ENCODE assay signal across 1 fruit fly cellular context in genomic region chr3R:16234745-16235149, dm6.
TF ChIP-seq lines count a peak whose summit lies in the region.

No protein-coding gene starts in this region.

TF ChIP-seq in whole organism, embryonic, 481 proteins besides CTCF, POLR2A, EP300 and RAD21 (continued from another document and continues in another):
- TF ChIP-seq CG6689 (GFP tag; IDR thresholded peaks at IDR 0.05; lab: Robert Waterston, UW) (no peak), CG12104 (GFP tag; optimal IDR thresholded peaks at IDR 0.05; lab: Kevin White, UChicago) (peak; percentile 8), psq (GFP tag; optimal IDR thresholded peaks at IDR 0.05; lab: Kevin White, UChicago) (no peak), nau (GFP tag; optimal IDR thresholded peaks at IDR 0.05; lab: Kevin White, UChicago) (no peak), Med (GFP tag; lab: Kevin White, UChicago) (peak; percentile 4), H2.0 (GFP tag; IDR thresholded peaks at IDR 0.05; lab: Robert Waterston, UW) (no peak), lilli (GFP tag; optimal IDR thresholded peaks at IDR 0.05; lab: Kevin White, UChicago) (peak; percentile 19), CG4424 (GFP tag; optimal IDR thresholded peaks at IDR 0.05; lab: Kevin White, UChicago) (peak; percentile 45), CG17802 (tag; optimal IDR thresholded peaks at IDR 0.05; lab: Kevin White, UChicago) (no peak), CG12391 (tag; optimal IDR thresholded peaks at IDR 0.05; lab: Kevin White, UChicago) (peak; percentile 40), chn (GFP tag; optimal IDR thresholded peaks at IDR 0.05; lab: Kevin White, UChicago) (no peak), Ada2b (GFP tag; IDR thresholded peaks at IDR 0.05; lab: Robert Waterston, UW) (no peak), CG10462 (GFP tag; optimal IDR thresholded peaks at IDR 0.05; lab: Kevin White, UChicago) (no peak), lola (GFP tag; optimal IDR thresholded peaks at IDR 0.05; lab: Kevin White, UChicago) (peak in 1 of 3 experiments; percentile 52), Dek (tag; optimal IDR thresholded peaks at IDR 0.05; lab: Kevin White, UChicago) (peak; percentile 2), NfI (GFP tag; optimal IDR thresholded peaks at IDR 0.05; lab: Kevin White, UChicago) (no peak), trem (tag; optimal IDR thresholded peaks at IDR 0.05; lab: Kevin White, UChicago) (peak; percentile 2), run (tag; optimal IDR thresholded peaks at IDR 0.05; lab: Kevin White, UChicago) (no peak), CG1602 (GFP tag; optimal IDR thresholded peaks at IDR 0.05; lab: Kevin White, UChicago) (peak; percentile 45), Lhr (GFP tag; optimal IDR thresholded peaks at IDR 0.05; lab: Kevin White, UChicago) (no peak), Dip2 (GFP tag; IDR thresholded peaks at IDR 0.05; lab: Robert Waterston, UW) (no peak), CG4328 (GFP tag; optimal IDR thresholded peaks at IDR 0.05; lab: Kevin White, UChicago) (no peak), corto (GFP tag; optimal IDR thresholded peaks at IDR 0.05; lab: Kevin White, UChicago) (peak; percentile 2), CG9437 (GFP tag; optimal IDR thresholded peaks at IDR 0.05; lab: Kevin White, UChicago) (peak; percentile 47), Xbp1 (GFP tag; optimal IDR thresholded peaks at IDR 0.05; lab: Kevin White, UChicago) (peak; percentile 11), nom (GFP tag; optimal IDR thresholded peaks at IDR 0.05; lab: Kevin White, UChicago) (peak; percentile 63), az2 (GFP tag; optimal IDR thresholded peaks at IDR 0.05; lab: Kevin White, UChicago) (peak; percentile 37), dmrt99B (tag; optimal IDR thresholded peaks at IDR 0.05; lab: Kevin White, UChicago) (peak; percentile 74), Doc3 (GFP tag; IDR thresholded peaks at IDR 0.05; lab: Robert Waterston, UW; ENCODE audit: partially characterized antibody) (no peak), Rx (GFP tag; IDR thresholded peaks at IDR 0.05; lab: Robert Waterston, UW) (no peak), fd3F (GFP tag; optimal IDR thresholded peaks at IDR 0.05; lab: Kevin White, UChicago) (peak; percentile 21), CG10654 (GFP tag; optimal IDR thresholded peaks at IDR 0.05; lab: Kevin White, UChicago) (no peak), CG10267 (tag; optimal IDR thresholded peaks at IDR 0.05; lab: Kevin White, UChicago) (peak; percentile 49), YL-1 (GFP tag; optimal IDR thresholded peaks at IDR 0.05; lab: Kevin White, UChicago) (no peak), CG9797 (GFP tag; optimal IDR thresholded peaks at IDR 0.05; lab: Kevin White, UChicago) (no peak), vvl (GFP tag; IDR thresholded peaks at IDR 0.05; lab: Robert Waterston, UW) (no peak), Xrp1 (GFP tag; IDR thresholded peaks at IDR 0.05; lab: Robert Waterston, UW) (no peak), CG15514 (GFP tag; optimal IDR thresholded peaks at IDR 0.05; lab: Kevin White, UChicago) (no peak), Fer2 (tag; optimal IDR thresholded peaks at IDR 0.05; lab: Kevin White, UChicago) (no peak), Atf-2 (GFP tag; optimal IDR thresholded peaks at IDR 0.05; lab: Kevin White, UChicago) (no peak), Hand (GFP tag; optimal IDR thresholded peaks at IDR 0.05; lab: Kevin White, UChicago) (no peak), Dfd (GFP tag; optimal IDR thresholded peaks at IDR 0.05; lab: Kevin White, UChicago) (no peak), bowl (GFP tag; IDR thresholded peaks at IDR 0.05; lab: Robert Waterston, UW) (no peak), CG4854 (GFP tag; optimal IDR thresholded peaks at IDR 0.05; lab: Kevin White, UChicago) (peak; percentile 9), odd (GFP tag; optimal IDR thresholded peaks at IDR 0.05; lab: Kevin White, UChicago) (peak; percentile 37), Ravus (GFP tag; IDR thresholded peaks at IDR 0.05; lab: Robert Waterston, UW) (no peak), E2f1 (GFP tag; IDR thresholded peaks at IDR 0.05; lab: Robert Waterston, UW) (no peak), CG12219 (GFP tag; optimal IDR thresholded peaks at IDR 0.05; lab: Kevin White, UChicago) (no peak), Gsc (GFP tag; IDR thresholded peaks at IDR 0.05; lab: Robert Waterston, UW) (no peak), Sox100B (GFP tag; optimal IDR thresholded peaks at IDR 0.05; lab: Kevin White, UChicago) (peak; percentile 73), Asciz (GFP tag; optimal IDR thresholded peaks at IDR 0.05; lab: Kevin White, UChicago) (peak; percentile 66), grau (tag; optimal IDR thresholded peaks at IDR 0.05; lab: Kevin White, UChicago) (peak; percentile 24), Optix (GFP tag; IDR thresholded peaks at IDR 0.05; lab: Robert Waterston, UW) (no peak), Sox102F (GFP tag; optimal IDR thresholded peaks at IDR 0.05; lab: Kevin White, UChicago) (peak; percentile 49), Dad (GFP tag; optimal IDR thresholded peaks at IDR 0.05; lab: Kevin White, UChicago) (no peak), CG8478 (optimal IDR thresholded peaks at IDR 0.05; lab: Kevin White, UChicago) (no peak), CG14050 (GFP tag; IDR thresholded peaks at IDR 0.05; lab: Robert Waterston, UW) (no peak), CG2712 (tag; optimal IDR thresholded peaks at IDR 0.05; lab: Kevin White, UChicago) (peak; percentile 63), wek (GFP tag; optimal IDR thresholded peaks at IDR 0.05; lab: Kevin White, UChicago) (no peak), vfl (GFP tag; optimal IDR thresholded peaks at IDR 0.05; lab: Kevin White, UChicago) (no peak), prd (optimal IDR thresholded peaks at IDR 0.05; lab: Kevin White, UChicago) (no peak), prd (GFP tag; IDR thresholded peaks at IDR 0.05; lab: Robert Waterston, UW) (no peak), pfk (GFP tag; optimal IDR thresholded peaks at IDR 0.05; lab: Kevin White, UChicago) (no peak), CG13287 (GFP tag; IDR thresholded peaks at IDR 0.05; lab: Robert Waterston, UW; ENCODE audit: partially characterized antibody) (no peak), gce (GFP tag; IDR thresholded peaks at IDR 0.05; lab: Robert Waterston, UW) (no peak), cwo (GFP tag; optimal IDR thresholded peaks at IDR 0.05; lab: Kevin White, UChicago) (no peak), CG4617 (GFP tag; optimal IDR thresholded peaks at IDR 0.05; lab: Kevin White, UChicago; ENCODE audit: borderline replicate concordance) (no peak), zen (tag; optimal IDR thresholded peaks at IDR 0.05; lab: Kevin White, UChicago) (no peak), CG12236 (GFP tag; optimal IDR thresholded peaks at IDR 0.05; lab: Kevin White, UChicago) (no peak), pan (optimal IDR thresholded peaks at IDR 0.05; lab: Kevin White, UChicago) (no peak), pan (GFP tag; optimal IDR thresholded peaks at IDR 0.05 in 1 of 2, IDR thresholded peaks at IDR 0.05 in 1 of 2) (no peak), Bdp1 (GFP tag; optimal IDR thresholded peaks at IDR 0.05; lab: Kevin White, UChicago) (peak; percentile 10), Hr78 (GFP tag; optimal IDR thresholded peaks at IDR 0.05; lab: Kevin White, UChicago) (no peak), row (GFP tag; IDR thresholded peaks at IDR 0.05; lab: Robert Waterston, UW) (no peak), tio (GFP tag; optimal IDR thresholded peaks at IDR 0.05; lab: Kevin White, UChicago) (peak; percentile 29), CG15479 (GFP tag; optimal IDR thresholded peaks at IDR 0.05; lab: Kevin White, UChicago) (no peak), nerfin-1 (tag; optimal IDR thresholded peaks at IDR 0.05; lab: Kevin White, UChicago) (no peak), Hr51 (GFP tag; optimal IDR thresholded peaks at IDR 0.05; lab: Kevin White, UChicago) (peak in 1 of 2 experiments; percentile 55), Six4 (GFP tag; optimal IDR thresholded peaks at IDR 0.05; lab: Kevin White, UChicago) (peak; percentile 11), Oaz (GFP tag; IDR thresholded peaks at IDR 0.05; lab: Robert Waterston, UW) (no peak), Mad (GFP tag; optimal IDR thresholded peaks at IDR 0.05; lab: Kevin White, UChicago) (no peak), CG14014 (GFP tag; IDR thresholded peaks at IDR 0.05; lab: Robert Waterston, UW) (no peak), CG1832 (GFP tag; optimal IDR thresholded peaks at IDR 0.05; lab: Kevin White, UChicago) (no peak), CG4820 (GFP tag; optimal IDR thresholded peaks at IDR 0.05; lab: Kevin White, UChicago) (no peak), CG10431 (GFP tag; optimal IDR thresholded peaks at IDR 0.05; lab: Kevin White, UChicago) (no peak), CG8388 (GFP tag; optimal IDR thresholded peaks at IDR 0.05; lab: Kevin White, UChicago) (peak; percentile 26), Mrtf (GFP tag; IDR thresholded peaks at IDR 0.05; lab: Robert Waterston, UW) (no peak), repo (GFP tag; optimal IDR thresholded peaks at IDR 0.05; lab: Kevin White, UChicago) (no peak), CG10209 (GFP tag; optimal IDR thresholded peaks at IDR 0.05; lab: Kevin White, UChicago) (no peak), Oli (tag; optimal IDR thresholded peaks at IDR 0.05; lab: Kevin White, UChicago) (peak; percentile 66), CHES-1-like (GFP tag; optimal IDR thresholded peaks at IDR 0.05; lab: Kevin White, UChicago) (no peak), so (GFP tag; IDR thresholded peaks at IDR 0.05; lab: Robert Waterston, UW) (no peak), CG33213 (GFP tag; optimal IDR thresholded peaks at IDR 0.05; lab: Kevin White, UChicago) (no peak), ATbp (GFP tag; optimal IDR thresholded peaks at IDR 0.05; lab: Kevin White, UChicago) (peak; percentile 29), salm (tag; optimal IDR thresholded peaks at IDR 0.05; lab: Kevin White, UChicago) (peak; percentile 22), zen2 (GFP tag; IDR thresholded peaks at IDR 0.05; lab: Robert Waterston, UW; ENCODE audit: partially characterized antibody) (no peak), MESR4 (GFP tag; optimal IDR thresholded peaks at IDR 0.05; lab: Kevin White, UChicago) (no peak), gcm (GFP tag; optimal IDR thresholded peaks at IDR 0.05; lab: Kevin White, UChicago) (no peak), Poxn (GFP tag; IDR thresholded peaks at IDR 0.05; lab: Robert Waterston, UW) (no peak), ems (GFP tag; optimal IDR thresholded peaks at IDR 0.05; lab: Kevin White, UChicago) (peak; percentile 11), tap (tag; optimal IDR thresholded peaks at IDR 0.05; lab: Kevin White, UChicago) (peak; percentile 8), Adf1 (GFP tag; IDR thresholded peaks at IDR 0.05; lab: Robert Waterston, UW) (no peak), CG18262 (tag; optimal IDR thresholded peaks at IDR 0.05; lab: Kevin White, UChicago) (peak; percentile 75), sug (tag; optimal IDR thresholded peaks at IDR 0.05; lab: Kevin White, UChicago) (no peak), CG4404 (GFP tag; IDR thresholded peaks at IDR 0.05; lab: Robert Waterston, UW) (no peak), twi (tag; optimal IDR thresholded peaks at IDR 0.05; lab: Kevin White, UChicago) (no peak), sens (GFP tag; lab: Kevin White, UChicago) (peak; percentile 87), maf-S (GFP tag; optimal IDR thresholded peaks at IDR 0.05; lab: Kevin White, UChicago) (no peak), dpn (GFP tag; optimal IDR thresholded peaks at IDR 0.05; lab: Kevin White, UChicago) (no peak), Nf-YA (GFP tag; IDR thresholded peaks at IDR 0.05; lab: Robert Waterston, UW) (no peak), CG2678 (tag; optimal IDR thresholded peaks at IDR 0.05; lab: Kevin White, UChicago) (peak; percentile 64), CG1233 (GFP tag; optimal IDR thresholded peaks at IDR 0.05; lab: Kevin White, UChicago) (peak; percentile 45), kah (GFP tag; optimal IDR thresholded peaks at IDR 0.05; lab: Kevin White, UChicago) (no peak), CG2889 (GFP tag; IDR thresholded peaks at IDR 0.05; lab: Robert Waterston, UW) (no peak), CG3407 (GFP tag; optimal IDR thresholded peaks at IDR 0.05; lab: Kevin White, UChicago) (no peak), sna (GFP tag; IDR thresholded peaks at IDR 0.05; lab: Robert Waterston, UW; ENCODE audit: partially characterized antibody) (no peak), tgo (GFP tag; IDR thresholded peaks at IDR 0.05; lab: Robert Waterston, UW) (no peak), CG30403 (GFP tag; optimal IDR thresholded peaks at IDR 0.05; lab: Kevin White, UChicago) (peak; percentile 42), CG18476 (GFP tag; optimal IDR thresholded peaks at IDR 0.05; lab: Kevin White, UChicago) (peak; percentile 4), crc (GFP tag; optimal IDR thresholded peaks at IDR 0.05; lab: Kevin White, UChicago) (no peak), gem (tag; optimal IDR thresholded peaks at IDR 0.05; lab: Kevin White, UChicago) (peak; percentile 72), HHEX (GFP tag; optimal IDR thresholded peaks at IDR 0.05; lab: Kevin White, UChicago) (peak; percentile 19), CG6683 (GFP tag; optimal IDR thresholded peaks at IDR 0.05; lab: Kevin White, UChicago) (no peak), CG17829 (tag; optimal IDR thresholded peaks at IDR 0.05; lab: Kevin White, UChicago) (no peak), CG15011 (GFP tag; optimal IDR thresholded peaks at IDR 0.05; lab: Kevin White, UChicago) (no peak), Awh (GFP tag; IDR thresholded peaks at IDR 0.05; lab: Robert Waterston, UW) (no peak), CG8924 (tag; optimal IDR thresholded peaks at IDR 0.05; lab: Kevin White, UChicago) (peak; percentile 25), CG3281 (GFP tag; optimal IDR thresholded peaks at IDR 0.05; lab: Kevin White, UChicago) (peak; percentile 52), CG11560 (tag; IDR thresholded peaks at IDR 0.05; lab: Robert Waterston, UW) (no peak), Eip74EF (GFP tag; optimal IDR thresholded peaks at IDR 0.05; lab: Kevin White, UChicago) (peak in 1 of 2 experiments; percentile 17), klu (GFP tag; IDR thresholded peaks at IDR 0.05; lab: Robert Waterston, UW) (no peak), zfh1 (GFP tag; IDR thresholded peaks at IDR 0.05; lab: Robert Waterston, UW) (no peak), Deaf1 (tag; optimal IDR thresholded peaks at IDR 0.05; lab: Kevin White, UChicago) (no peak), CG16813 (GFP tag; IDR thresholded peaks at IDR 0.05; lab: Robert Waterston, UW; ENCODE audit: partially characterized antibody) (no peak), CG11723 (GFP tag; optimal IDR thresholded peaks at IDR 0.05; lab: Kevin White, UChicago) (peak; percentile 11), CG8765 (GFP tag; IDR thresholded peaks at IDR 0.05; lab: Robert Waterston, UW) (no peak), gsb (GFP tag; IDR thresholded peaks at IDR 0.05; lab: Robert Waterston, UW) (no peak), Abd-B (GFP tag; optimal IDR thresholded peaks at IDR 0.05; lab: Kevin White, UChicago) (peak; percentile 31), CG9215 (GFP tag; IDR thresholded peaks at IDR 0.05; lab: Robert Waterston, UW) (no peak), inv (GFP tag; IDR thresholded peaks at IDR 0.05; lab: Robert Waterston, UW; ENCODE audit: partially characterized antibody) (no peak)
